Worm (Caenorhabditis elegans) whole organism, L4/young adult: ENCODE results near the gene C03A3.3.
A peak's percentile ranks its signal among the peaks of the same experiment; 100 is the strongest.

Experiments used
- W03F9.2 ChIP-seq: fragments of 150-350 bp; optimal IDR thresholded peaks from 2 replicates; lab custom pipeline; 2014; ENCODE audit warnings: missing biosample characterization, missing genetic modification characterization
- dao-5 ChIP-seq: sonication (generic microtip); optimal IDR thresholded peaks from 2 replicates; lab custom pipeline; 2016; ENCODE audit warnings: missing genotype, missing genetic modification characterization, moderate library complexity, missing compliant biosample characterization
- him-1 ChIP-seq: sonication (generic microtip); optimal IDR thresholded peaks from 2 replicates; lab custom pipeline; 2016; ENCODE audit warnings: missing genotype, missing genetic modification reagents, missing genetic modification characterization, missing compliant biosample characterization

ce11 chrX:11262319-11263074, 6.4 kb downstream of the C03A3.3 start, which contains the start of gene C03A3.2:
- TF ChIP-seq dao-5 (tag; lab: Kevin White, UChicago) = no peak
- TF ChIP-seq him-1 (tag; lab: Kevin White, UChicago) = peak; percentile 12
- peak; percentile 6 for TF ChIP-seq W03F9.2 (tag; lab: Kevin White, UChicago)
